Worm (Caenorhabditis elegans) whole organism, midembryonic: ENCODE data around the gene T25B6.3.

ENCODE experiments used
- T22C8.4 ChIP-seq: fragments of 200-800 bp; sonication (Bioruptor generic); IDR thresholded peaks from 2 replicates; pipeline ENCODE4 v1.3.6; 2022; ENCODE audit warnings: missing genetic modification characterization, missing compliant biosample characterization
- klf-2 ChIP-seq: fragments of 200-800 bp; sonication (Bioruptor generic); conservative IDR thresholded peaks from 2 replicates; pipeline ENCODE4 v1.3.6; 2022; ENCODE audit warnings: missing genetic modification reagents, missing genetic modification characterization, missing compliant biosample characterization
- med-1 ChIP-seq: sonication (generic microtip); optimal IDR thresholded peaks from 2 replicates; lab custom pipeline; 2017; ENCODE audit warnings: missing genetic modification characterization, mild to moderate bottlenecking, missing compliant biosample characterization, antibody characterized with exemption, missing genetic modification reagents; ENCODE audit not compliant: insufficient read depth
- ref-1 ChIP-seq: fragments of 200-800 bp; sonication (Bioruptor generic); conservative IDR thresholded peaks from 2 replicates; pipeline ENCODE4 v1.3.6; 2022; ENCODE audit warnings: missing genetic modification reagents, missing genetic modification characterization, missing compliant biosample characterization
- tab-1 ChIP-seq: fragments of 200-800 bp; sonication (Bioruptor generic); IDR thresholded peaks from 2 replicates; pipeline ENCODE4 v1.3.6; 2022; ENCODE audit warnings: missing genetic modification characterization, missing compliant biosample characterization
- ztf-23 ChIP-seq: fragments of 200-800 bp; sonication (Bioruptor generic); IDR thresholded peaks from 2 replicates; pipeline ENCODE4 v1.3.6; 2022; ENCODE audit warnings: missing genetic modification reagents, missing genetic modification characterization, missing compliant biosample characterization

DNA sequence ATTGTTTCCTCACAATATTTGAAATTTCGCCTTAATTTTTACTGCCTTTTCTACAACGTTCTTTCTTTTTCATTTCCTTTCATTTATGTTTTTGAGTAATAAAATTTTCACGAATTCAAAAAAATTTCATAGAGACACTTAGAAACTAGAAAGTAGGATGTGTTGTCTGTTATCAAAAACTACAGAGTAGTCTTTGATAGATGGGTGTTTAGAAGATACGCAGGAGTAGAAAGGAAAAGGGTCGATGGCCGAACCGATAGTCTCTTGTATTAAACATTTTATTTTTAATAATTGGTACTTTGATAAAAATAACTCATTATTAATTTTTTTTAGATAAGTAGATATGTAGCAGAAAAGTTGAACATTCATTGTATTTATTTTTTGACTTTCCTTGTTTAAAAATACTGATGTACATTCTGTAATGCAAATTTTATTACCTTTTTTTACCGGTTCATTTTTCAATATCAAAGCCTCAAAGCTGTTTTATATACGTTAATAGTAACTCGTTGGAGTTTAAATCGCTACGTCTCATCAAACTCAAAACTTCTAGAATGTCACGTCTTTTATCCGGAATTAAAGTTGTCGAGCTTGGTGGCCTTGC, 35.4 kb upstream of the T25B6.3 start, which contains the start of gene C24A3.4:
- TF ChIP-seq ref-1 (GFP tag; lab: Robert Waterston, UW) (no peak), ztf-23 (GFP tag; lab: Robert Waterston, UW) (no peak), klf-2 (GFP tag; lab: Robert Waterston, UW) (no peak), med-1 (no peak), T22C8.4 (GFP tag; lab: Robert Waterston, UW) (no peak), tab-1 (no peak)
